Fruit fly (Drosophila melanogaster) Kc167 (cell line): Measurements from ENCODE around the gene CG12320.

Source experiments
- Myc ChIP-seq: fragments of >200 bp; optimal IDR thresholded peaks from 2 replicates; lab custom pipeline; 2017; ENCODE audit warnings: missing external identifiers
- h ChIP-seq: fragments of >200 bp; optimal IDR thresholded peaks from 3 replicates; lab custom pipeline; 2018; ENCODE audit warnings: missing external identifiers
- insv ChIP-seq: fragments of >200 bp; optimal IDR thresholded peaks from 3 replicates; lab custom pipeline; 2018; ENCODE audit warnings: missing external identifiers
- psq ChIP-seq: fragments of >200 bp; optimal IDR thresholded peaks from 2 replicates; lab custom pipeline; 2017; ENCODE audit warnings: missing external identifiers
- ttk ChIP-seq: sonication (Bioruptor generic); optimal IDR thresholded peaks from 2 replicates; lab custom pipeline; 2017; ENCODE audit warnings: missing external identifiers

DNA sequence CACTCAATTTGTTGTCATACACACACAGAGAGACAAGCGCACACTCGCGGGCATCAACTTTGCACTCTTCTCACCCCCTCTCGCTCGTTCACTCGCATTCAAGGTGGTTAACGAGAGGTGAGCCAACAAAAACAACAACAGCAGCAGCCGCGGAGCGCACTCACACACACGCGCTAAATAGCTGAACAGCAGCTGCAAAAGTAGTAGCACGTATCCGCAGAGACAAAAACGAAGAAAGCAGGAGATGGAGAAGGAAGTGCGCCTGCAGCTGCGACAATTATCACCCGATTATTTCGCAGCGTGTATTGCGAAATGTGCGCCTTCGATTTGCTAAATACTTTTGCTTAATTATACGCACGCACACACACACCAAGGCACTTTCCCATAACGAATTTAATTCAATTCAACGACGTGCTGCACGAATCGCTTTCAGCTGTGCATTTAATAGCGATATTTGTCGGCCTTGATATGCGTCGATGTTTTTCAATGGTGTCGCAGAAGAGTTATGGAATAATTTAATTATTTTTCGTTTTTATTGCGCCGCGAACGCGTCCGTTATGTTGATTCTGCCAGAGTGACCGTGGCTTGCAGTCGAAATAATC lies 45.9 kb upstream of the CG12320 start:
- TF ChIP-seq Myc (lab: Kevin White, UChicago) = no peak
- no peak for TF ChIP-seq psq (lab: Kevin White, UChicago)
- TF ChIP-seq insv (lab: Kevin White, UChicago) = no peak
- TF ChIP-seq h (lab: Kevin White, UChicago) = no peak
- TF ChIP-seq ttk (lab: Kevin White, UChicago) = no peak
